Worm (Caenorhabditis elegans): ENCODE measurements around the gene del-7.
A peak's percentile ranks its signal among the peaks of the same experiment; 100 is the strongest.

del-7 gene

ce11 chrIV:7727258-7727657, 33.0 kb upstream of the del-7 start:
- TF ChIP-seq lin-54 (GFP tag; optimal IDR thresholded peaks at IDR 0.05) (no peak), zfh-2 (GFP tag; conservative IDR thresholded peaks at IDR 0.05) (peak; percentile 88), D2030.7 (GFP tag; IDR thresholded peaks at IDR 0.05) (no peak), zim-3 (tag; optimal IDR thresholded peaks at IDR 0.05) (no peak), egrh-3 (GFP tag; IDR thresholded peaks at IDR 0.05) (peak; percentile 86; the same call in 1 of the 2 replicates), F57A8.1 (GFP tag; optimal IDR thresholded peaks at IDR 0.05) (no peak), nhr-90 (tag; optimal IDR thresholded peaks at IDR 0.05) (no peak), nhr-80 (tag; optimal IDR thresholded peaks at IDR 0.05) (no peak), somi-1 (GFP tag; optimal IDR thresholded peaks at IDR 0.05) (no peak)

DNA sequence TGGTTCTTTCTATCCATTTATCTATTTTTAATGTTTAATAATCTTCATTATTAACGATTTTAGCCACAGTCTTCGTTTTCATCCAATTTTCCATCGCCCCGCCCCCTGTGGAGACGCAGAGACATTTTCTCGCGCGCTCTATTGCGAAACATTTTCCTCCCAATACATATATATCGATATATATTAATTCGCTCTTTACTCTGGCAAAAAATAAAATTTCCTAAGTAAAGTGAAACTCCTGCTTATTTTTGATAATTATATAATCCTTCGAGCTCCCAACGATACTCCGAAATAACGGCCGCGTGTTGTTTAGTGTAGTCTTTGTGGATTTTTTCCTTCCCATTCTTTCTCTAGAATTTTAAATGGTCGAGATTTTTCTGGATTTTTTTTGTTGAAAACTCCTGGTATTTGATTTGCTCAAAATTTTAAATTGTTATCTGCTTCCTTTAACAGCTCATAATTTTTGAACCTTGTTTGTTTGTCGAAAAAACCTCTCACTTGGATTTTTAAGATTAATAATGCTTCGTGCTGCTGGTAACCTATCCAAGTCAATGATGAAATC, 31.7 kb upstream of the del-7 start, which contains the start of gene sucg-1:
Gene sucg-1, plus strand, starts transcription at position 512 of the 562 bp plus-strand sequence.
- no peak for TF ChIP-seq ztf-25 (GFP tag; IDR thresholded peaks at IDR 0.05)
- TF ChIP-seq hmg-1.2 (GFP tag; IDR thresholded peaks at IDR 0.05), result peak; percentile 37; the same call in 1 of the 2 replicates
- peak; percentile 84 for TF ChIP-seq cebp-1 (GFP tag; IDR thresholded peaks at IDR 0.05)
- peak; percentile 91 for TF ChIP-seq cebp-1 (tag; optimal IDR thresholded peaks at IDR 0.05)
- TF ChIP-seq attf-3 (GFP tag; conservative IDR thresholded peaks at IDR 0.05), result peak; percentile 79
- TF ChIP-seq F52B5.7 (tag; optimal IDR thresholded peaks at IDR 0.05), result no peak

DNA sequence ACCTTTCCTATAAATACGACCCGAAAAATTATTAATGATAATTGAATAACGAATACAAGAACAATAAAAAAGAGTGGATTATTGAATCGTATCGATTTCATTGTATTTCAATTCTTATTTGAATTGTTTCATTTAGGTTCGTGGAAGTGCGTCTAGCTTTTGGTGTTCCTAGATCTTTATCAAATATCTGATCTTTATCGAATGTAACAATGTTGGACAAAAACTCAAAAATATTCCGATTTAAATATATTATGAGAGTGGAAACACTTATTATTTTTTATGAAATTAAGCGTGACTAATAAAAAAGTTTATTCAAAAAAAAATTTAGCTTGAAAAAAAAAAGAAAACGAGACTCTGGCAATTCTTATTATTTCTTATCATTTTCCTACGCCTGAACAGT, 28.3 kb upstream of the del-7 start, which contains the start of the genes C50F7.9 and C50F7.3:
Gene C50F7.9, minus strand, starts transcription at position 101 of the 400 bp plus-strand sequence.
Gene C50F7.3, plus strand, starts transcription at position 370 of the 400 bp plus-strand sequence.
- TF ChIP-seq ztf-18 (tag; optimal IDR thresholded peaks at IDR 0.05), result no peak
- no peak for TF ChIP-seq F57A8.1 (GFP tag; optimal IDR thresholded peaks at IDR 0.05)
- no peak for TF ChIP-seq ceh-100 (GFP tag; IDR thresholded peaks at IDR 0.05)
- TF ChIP-seq mes-4 (tag; optimal IDR thresholded peaks at IDR 0.05), result no peak
- TF ChIP-seq tbp1 (GFP tag; optimal IDR thresholded peaks at IDR 0.05), result no peak
- TF ChIP-seq atf-7 (tag; optimal IDR thresholded peaks at IDR 0.05), result no peak
- TF ChIP-seq bed-2 (GFP tag; IDR thresholded peaks at IDR 0.05), result no peak
- TF ChIP-seq ceh-79 (tag; optimal IDR thresholded peaks at IDR 0.05), result no peak
- TF ChIP-seq Y56A3A.18 (GFP tag; IDR thresholded peaks at IDR 0.05), result no peak
- TF ChIP-seq lag-1 (GFP tag; IDR thresholded peaks at IDR 0.05), result no peak
- no peak for TF ChIP-seq snpc-1.3 (tag; optimal IDR thresholded peaks at IDR 0.05; ENCODE audit: insufficient read depth)
- no peak for TF ChIP-seq nfyb-1 (GFP tag; IDR thresholded peaks at IDR 0.05)
- TF ChIP-seq hrde-1 (tag; optimal IDR thresholded peaks at IDR 0.05; ENCODE audit: borderline replicate concordance), result no peak
- TF ChIP-seq zim-3 (tag; optimal IDR thresholded peaks at IDR 0.05), result no peak
- no peak for TF ChIP-seq F49E8.2 (tag; optimal IDR thresholded peaks at IDR 0.05; ENCODE audit: insufficient read depth)
- no peak for TF ChIP-seq rpc-1 (optimal IDR thresholded peaks at IDR 0.05)
- no peak for TF ChIP-seq rpc-1 (tag; optimal IDR thresholded peaks at IDR 0.05)

DNA sequence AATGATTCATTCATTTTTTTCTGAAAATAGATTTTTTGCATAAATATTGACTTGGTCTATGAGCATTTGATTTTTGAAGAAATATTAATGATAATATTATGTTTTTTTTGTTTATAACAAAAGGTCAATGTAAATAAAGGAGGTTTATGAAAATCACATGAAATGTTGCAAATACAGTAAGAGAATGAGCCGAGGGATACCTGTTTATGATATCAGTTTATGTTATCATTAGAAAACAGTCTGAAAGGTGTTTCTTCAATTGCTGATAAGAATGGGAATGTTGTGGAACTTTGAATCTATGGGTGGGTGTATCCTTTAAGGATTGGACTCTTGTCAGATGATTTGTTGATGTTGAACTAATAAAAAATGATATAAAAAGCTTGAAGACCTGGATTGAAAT, 26.0 kb upstream of the del-7 start:
- TF ChIP-seq D2030.7 (GFP tag; IDR thresholded peaks at IDR 0.05) (no peak), ZK185.1 (tag; optimal IDR thresholded peaks at IDR 0.05; ENCODE audit: poor library complexity, severe bottlenecking) (no peak), cebp-2 (GFP tag; IDR thresholded peaks at IDR 0.05) (no peak), repo-1 (tag; optimal IDR thresholded peaks at IDR 0.05) (no peak)
